Fruit fly (Drosophila melanogaster) whole organism: Measurements from ENCODE around the gene Fum3.

Experiments used
- CG8478 ChIP-seq: fragments of >200 bp; optimal IDR thresholded peaks from 2 replicates; lab custom pipeline; 2018; ENCODE audit warnings: inconsistent platforms
- Dll ChIP-seq: fragments of >200 bp; optimal IDR thresholded peaks from 2 replicates; lab custom pipeline; 2017
- EcR ChIP-seq, 2 experiments: fragments of >200 bp; optimal IDR thresholded peaks; 2 replicates each; lab custom pipeline; 2017; ENCODE audit warnings: missing biosample characterization in 2 of 2, missing genetic modification characterization in 2 of 2, missing genetic modification reagents in 2 of 2
- pan ChIP-seq: fragments of >200 bp; optimal IDR thresholded peaks from 2 replicates; lab custom pipeline; 2017
- psq ChIP-seq: fragments of >200 bp; optimal IDR thresholded peaks from 2 replicates; lab custom pipeline; 2017
- usp ChIP-seq: fragments of >200 bp; optimal IDR thresholded peaks from 2 replicates; lab custom pipeline; 2017; ENCODE audit warnings: missing biosample characterization, missing genetic modification characterization, mixed read lengths

Gene Fum3

dm6 chr3L:11458370-11458769 lies 7.3 kb downstream of the Fum3 start, which contains the start of the genes CG12289 and CG7551:
CG12289 (minus strand) TSS chr3L:11458470.
CG7551 (plus strand) TSS chr3L:11458490.
- TF ChIP-seq psq (no peak), Dll (lab: Kevin White, UChicago) (no peak), EcR (GFP tag; optimal IDR thresholded peaks at IDR 0.05; lab: Kevin White, UChicago) (no peak), pan (lab: Kevin White, UChicago) (no peak), CG8478 (lab: Kevin White, UChicago) (no peak), usp (GFP tag; lab: Kevin White, UChicago) (no peak)

dm6 chr3L:11454461-11454860 lies 11.2 kb downstream of the Fum3 start:
- TF ChIP-seq EcR (GFP tag; optimal IDR thresholded peaks at IDR 0.05; lab: Kevin White, UChicago) (no peak), psq (no peak), pan (lab: Kevin White, UChicago) (no peak), CG8478 (lab: Kevin White, UChicago) (no peak), usp (GFP tag; lab: Kevin White, UChicago) (no peak), Dll (lab: Kevin White, UChicago) (no peak)

dm6 chr3L:11450535-11450934 lies 15.1 kb downstream of the Fum3 start:
- TF ChIP-seq psq (no peak), EcR (GFP tag; optimal IDR thresholded peaks at IDR 0.05; lab: Kevin White, UChicago) (no peak), CG8478 (lab: Kevin White, UChicago) (no peak), pan (lab: Kevin White, UChicago) (no peak), usp (GFP tag; lab: Kevin White, UChicago) (no peak), Dll (lab: Kevin White, UChicago) (no peak)

- TF ChIP-seq CG8478 (lab: Kevin White, UChicago): no peak
- TF ChIP-seq EcR (GFP tag; optimal IDR thresholded peaks at IDR 0.05; lab: Kevin White, UChicago): no peak
- no peak for TF ChIP-seq Dll (lab: Kevin White, UChicago)
- no peak for TF ChIP-seq pan (lab: Kevin White, UChicago)
- no peak for TF ChIP-seq usp (GFP tag; lab: Kevin White, UChicago)
- no peak for TF ChIP-seq psq
Observed at dm6 chr3L:11448935-11449334, 16.7 kb downstream of the Fum3 start.

dm6 chr3L:11448349-11448748 lies 17.3 kb downstream of the Fum3 start:
- TF ChIP-seq CG8478 (lab: Kevin White, UChicago): no peak
- no peak for TF ChIP-seq usp (GFP tag; lab: Kevin White, UChicago)
- TF ChIP-seq psq: no peak
- no peak for TF ChIP-seq EcR (GFP tag; optimal IDR thresholded peaks at IDR 0.05; lab: Kevin White, UChicago)
- TF ChIP-seq pan (lab: Kevin White, UChicago): no peak
- no peak for TF ChIP-seq Dll (lab: Kevin White, UChicago)

dm6 chr3L:11447022-11447728 lies 18.5 kb downstream of the Fum3 start:
- TF ChIP-seq usp (GFP tag; lab: Kevin White, UChicago): no peak
- no peak for TF ChIP-seq psq
- TF ChIP-seq EcR (GFP tag; optimal IDR thresholded peaks at IDR 0.05; lab: Kevin White, UChicago): peak in 1 of 2 experiments; percentile 90

dm6 chr3L:11444861-11445260 lies 20.8 kb downstream of the Fum3 start, which contains the start of gene CG7557:
CG7557 (plus strand) TSS chr3L:11445161.
- TF ChIP-seq psq (no peak), usp (GFP tag; lab: Kevin White, UChicago) (no peak)

- TF ChIP-seq Dll (lab: Kevin White, UChicago) (no peak), usp (GFP tag; lab: Kevin White, UChicago) (no peak), EcR (GFP tag; optimal IDR thresholded peaks at IDR 0.05; lab: Kevin White, UChicago) (no peak), pan (lab: Kevin White, UChicago) (no peak), CG8478 (lab: Kevin White, UChicago) (no peak), psq (no peak)
Observed at dm6 chr3L:11444169-11444568, 21.5 kb downstream of the Fum3 start.

- no peak for TF ChIP-seq usp (GFP tag; lab: Kevin White, UChicago)
- TF ChIP-seq EcR (GFP tag; optimal IDR thresholded peaks at IDR 0.05; lab: Kevin White, UChicago): no peak
- no peak for TF ChIP-seq pan (lab: Kevin White, UChicago)
- no peak for TF ChIP-seq CG8478 (lab: Kevin White, UChicago)
- TF ChIP-seq psq: no peak
- no peak for TF ChIP-seq Dll (lab: Kevin White, UChicago)
Observed at dm6 chr3L:11443474-11444080, 22.1 kb downstream of the Fum3 start.

- TF ChIP-seq pan (lab: Kevin White, UChicago) (no peak), psq (no peak), EcR (GFP tag; optimal IDR thresholded peaks at IDR 0.05; lab: Kevin White, UChicago) (no peak), Dll (lab: Kevin White, UChicago) (no peak), usp (GFP tag; lab: Kevin White, UChicago) (no peak), CG8478 (lab: Kevin White, UChicago) (no peak)
Observed at dm6 chr3L:11441889-11442782, 23.5 kb downstream of the Fum3 start.

- TF ChIP-seq psq (no peak), EcR (GFP tag; optimal IDR thresholded peaks at IDR 0.05; lab: Kevin White, UChicago) (no peak), usp (GFP tag; lab: Kevin White, UChicago) (no peak), CG8478 (lab: Kevin White, UChicago) (no peak), Dll (lab: Kevin White, UChicago) (no peak), pan (lab: Kevin White, UChicago) (no peak)
Observed at dm6 chr3L:11440769-11441168, 24.9 kb downstream of the Fum3 start.
